Worm (Caenorhabditis elegans) whole organism, L1 larva: Measurements from ENCODE around the gene srg-60.

Experiments used
- elt-3 ChIP-seq, 6 experiments: fragments of 150-350 bp in 1 of 6; sonication (generic microtip); optimal IDR thresholded peaks; 2 replicates each; lab custom pipeline; 2017 to 2018; ENCODE audit warnings: missing biosample characterization in 6 of 6, missing genetic modification characterization in 6 of 6, inconsistent platforms in 1 of 6
- fkh-10 ChIP-seq: sonication (generic microtip); optimal IDR thresholded peaks from 2 replicates; lab custom pipeline; 2017; ENCODE audit warnings: missing biosample characterization, missing genetic modification reagents, missing genetic modification characterization
- lin-13 ChIP-seq: fragments of 150-350 bp; optimal IDR thresholded peaks from 2 replicates; lab custom pipeline; 2014; ENCODE audit warnings: missing biosample characterization, missing genetic modification reagents, missing genetic modification characterization
- nhr-19 ChIP-seq: fragments of 200-800 bp; sonication (Bioruptor generic); conservative IDR thresholded peaks from 2 replicates; pipeline ENCODE4 v1.3.6; 2022; ENCODE audit warnings: missing genetic modification characterization, missing compliant biosample characterization
- nhr-77 ChIP-seq: fragments of 150-350 bp; optimal IDR thresholded peaks from 2 replicates; lab custom pipeline; 2014; ENCODE audit warnings: missing biosample characterization, missing genetic modification characterization
- nhr-90 ChIP-seq: sonication (generic microtip); optimal IDR thresholded peaks from 2 replicates; lab custom pipeline; 2016; ENCODE audit warnings: mild to moderate bottlenecking, missing genetic modification characterization, missing compliant biosample characterization; ENCODE audit not compliant: poor library complexity
- rnt-1 ChIP-seq: sonication (generic microtip); optimal IDR thresholded peaks from 2 replicates; lab custom pipeline; 2016; ENCODE audit warnings: mild to moderate bottlenecking, missing genetic modification characterization, moderate library complexity, missing compliant biosample characterization
- skn-1 ChIP-seq: fragments of 150-350 bp; optimal IDR thresholded peaks from 2 replicates; lab custom pipeline; 2014; ENCODE audit warnings: missing biosample characterization, missing genetic modification characterization
- unc-62 ChIP-seq: fragments of 150-350 bp; optimal IDR thresholded peaks from 2 replicates; lab custom pipeline; 2014; ENCODE audit warnings: missing biosample characterization, missing genetic modification reagents, missing genetic modification characterization
- ztf-11 ChIP-seq, 2 experiments: sonication (generic microtip); optimal IDR thresholded peaks; 2 replicates each; lab custom pipeline; 2016 to 2017; ENCODE audit warnings: missing genetic modification characterization in 2 of 2, missing biosample characterization in 1 of 2, missing compliant biosample characterization in 1 of 2

DNA sequence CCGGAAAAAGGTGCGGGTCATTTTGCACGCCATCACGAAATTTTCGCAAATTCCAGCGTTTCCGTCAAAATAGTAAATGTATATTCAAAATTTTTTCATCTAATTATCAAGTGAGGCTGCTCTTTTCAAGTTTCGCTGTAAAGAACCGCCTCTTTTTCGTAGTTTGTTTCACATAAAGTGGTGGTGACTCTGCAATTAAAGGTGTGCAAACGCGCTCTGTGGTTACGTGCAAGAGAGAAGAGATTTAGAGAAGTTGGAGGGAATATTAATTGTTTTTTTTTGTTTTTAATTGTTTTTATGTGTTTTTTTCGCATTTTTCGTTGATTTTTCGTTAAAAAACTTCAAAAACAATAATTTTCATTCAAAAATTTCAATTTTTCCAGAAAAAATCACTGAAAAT, 49.9 kb downstream of the srg-60 start, which contains the start of gene W02G9.3:
- TF ChIP-seq lin-13 (GFP tag; lab: Kevin White, UChicago): peak; percentile 82
- peak in 1 of 6 experiments; percentile 66 for TF ChIP-seq elt-3 (tag; optimal IDR thresholded peaks at IDR 0.05; lab: Kevin White, UChicago)
- peak in 1 of 2 experiments; percentile 40 for TF ChIP-seq ztf-11 (tag; optimal IDR thresholded peaks at IDR 0.05; lab: Kevin White, UChicago)
- TF ChIP-seq rnt-1: peak; percentile 87
- peak; percentile 88 for TF ChIP-seq skn-1 (tag; lab: Kevin White, UChicago)
- TF ChIP-seq unc-62 (GFP tag; lab: Kevin White, UChicago): no peak
- TF ChIP-seq nhr-90 (tag; lab: Kevin White, UChicago): peak; percentile 78
- TF ChIP-seq fkh-10 (GFP tag; lab: Kevin White, UChicago): peak; percentile 49
- peak; percentile 69 for TF ChIP-seq nhr-77
- TF ChIP-seq nhr-19 (GFP tag; lab: Robert Waterston, UW): peak; percentile 60
